Worm (Caenorhabditis elegans) whole organism, L1 larva: ENCODE data around the gene Y32F6B.9.

Source experiments
- ceh-82 ChIP-seq, 3 experiments: fragments of 150-350 bp in 1 of 3; sonication (generic microtip) in 2 of 3; optimal IDR thresholded peaks; 2 replicates each; lab custom pipeline; 2014 to 2017; ENCODE audit warnings: missing biosample characterization in 3 of 3, missing genetic modification characterization in 3 of 3
- elt-3 ChIP-seq, 6 experiments: fragments of 150-350 bp in 1 of 6; sonication (generic microtip); optimal IDR thresholded peaks; 2 replicates each; lab custom pipeline; 2017 to 2018; ENCODE audit warnings: missing biosample characterization in 6 of 6, missing genetic modification characterization in 6 of 6, inconsistent platforms in 1 of 6
- lin-35 ChIP-seq, 2 experiments: fragments of 150-350 bp; optimal IDR thresholded peaks; 2 replicates each; lab custom pipeline; 2014; ENCODE audit warnings: missing biosample characterization in 2 of 2, missing genetic modification characterization in 2 of 2, missing genetic modification reagents in 2 of 2
- mdl-1 ChIP-seq, 2 experiments: fragments of 150-350 bp; optimal IDR thresholded peaks; 2 replicates each; lab custom pipeline; 2014 to 2017; ENCODE audit warnings: missing biosample characterization in 2 of 2, missing genetic modification characterization in 2 of 2, inconsistent platforms in 1 of 2
- mep-1 ChIP-seq: fragments of 150-350 bp; optimal IDR thresholded peaks from 2 replicates; lab custom pipeline; 2014; ENCODE audit warnings: missing biosample characterization, missing genetic modification characterization
- nhr-11 ChIP-seq: fragments of 150-350 bp; optimal IDR thresholded peaks from 2 replicates; lab custom pipeline; 2014; ENCODE audit warnings: missing biosample characterization, missing genetic modification characterization
- nhr-237 ChIP-seq: fragments of 150-350 bp; optimal IDR thresholded peaks from 2 replicates; lab custom pipeline; 2014; ENCODE audit warnings: missing biosample characterization, missing genetic modification characterization
- nhr-28 ChIP-seq: fragments of 150-350 bp; optimal IDR thresholded peaks from 2 replicates; lab custom pipeline; 2014; ENCODE audit warnings: missing biosample characterization, missing genetic modification characterization
- nhr-77 ChIP-seq: fragments of 150-350 bp; optimal IDR thresholded peaks from 2 replicates; lab custom pipeline; 2014; ENCODE audit warnings: missing biosample characterization, missing genetic modification characterization
- snpc-4 ChIP-seq: fragments of 150-350 bp; optimal IDR thresholded peaks from 2 replicates; lab custom pipeline; 2014; ENCODE audit warnings: missing biosample characterization, missing genetic modification characterization
- vab-15 ChIP-seq: sonication (generic microtip); optimal IDR thresholded peaks from 2 replicates; lab custom pipeline; 2017; ENCODE audit warnings: missing genotype, mild to moderate bottlenecking, missing genetic modification characterization, missing compliant biosample characterization
- ztf-11 ChIP-seq, 2 experiments: sonication (generic microtip); optimal IDR thresholded peaks; 2 replicates each; lab custom pipeline; 2016 to 2017; ENCODE audit warnings: missing genetic modification characterization in 2 of 2, missing biosample characterization in 1 of 2, missing compliant biosample characterization in 1 of 2

DNA sequence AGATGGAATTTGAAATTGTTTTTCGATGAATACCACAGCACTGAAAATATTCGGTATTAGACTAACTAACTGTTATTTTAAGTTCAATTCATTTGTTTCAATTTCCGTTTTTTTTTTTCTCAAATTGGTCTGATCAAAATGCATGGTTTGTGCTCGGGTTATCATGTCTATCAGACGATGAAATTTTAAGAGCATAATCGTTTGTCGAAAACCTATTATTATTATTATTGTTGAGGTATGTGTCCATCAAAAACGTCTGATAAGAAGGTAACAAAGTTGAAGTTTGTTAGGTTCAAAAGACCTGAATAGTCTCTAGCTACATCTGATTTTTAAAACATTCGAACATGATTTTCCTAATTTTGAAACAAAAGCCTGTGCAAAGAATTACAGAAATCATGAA is 5.5 kb downstream of the Y32F6B.9 start:
- TF ChIP-seq nhr-237 (no peak), lin-35 (GFP tag; optimal IDR thresholded peaks at IDR 0.05; lab: Kevin White, UChicago) (peak in 1 of 2 experiments; percentile 18), mep-1 (tag; lab: Kevin White, UChicago) (no peak), snpc-4 (no peak), nhr-11 (no peak), ceh-82 (tag; optimal IDR thresholded peaks at IDR 0.05; lab: Kevin White, UChicago) (no peak), ztf-11 (tag; optimal IDR thresholded peaks at IDR 0.05; lab: Kevin White, UChicago) (no peak), vab-15 (tag; lab: Kevin White, UChicago) (no peak), nhr-77 (tag; lab: Kevin White, UChicago) (no peak), mdl-1 (tag; optimal IDR thresholded peaks at IDR 0.05; lab: Kevin White, UChicago) (no peak), elt-3 (tag; optimal IDR thresholded peaks at IDR 0.05; lab: Kevin White, UChicago) (no peak), nhr-28 (tag; lab: Kevin White, UChicago) (no peak)
